Worm (Caenorhabditis elegans): ENCODE results near the gene aptf-1.

ce11 chrII:6470985-6471384, 16.2 kb downstream of the aptf-1 start, which contains the start of gene dgk-5:
- no peak for TF ChIP-seq ceh-48 (tag; optimal IDR thresholded peaks at IDR 0.05)
- no peak for TF ChIP-seq unc-42 (tag; optimal IDR thresholded peaks at IDR 0.05)
- TF ChIP-seq pqm-1 (tag; optimal IDR thresholded peaks at IDR 0.05) = no peak
- no peak for TF ChIP-seq fkh-6 (tag; optimal IDR thresholded peaks at IDR 0.05)

All from whole organism, late embryonic.